Fruit fly (Drosophila melanogaster) whole organism, embryonic: ENCODE data around the gene Nct.

Experiments used
- BEAF-32 ChIP-seq: fragments of 200-800 bp; sonication (Bioruptor generic); optimal IDR thresholded peaks from 3 replicates; lab custom pipeline; 2017; ENCODE audit warnings: missing biosample characterization, missing genetic modification characterization, mild to moderate bottlenecking, moderate library complexity, missing genetic modification reagents
- CG12104 ChIP-seq: fragments of 200-800 bp; sonication (Bioruptor generic); optimal IDR thresholded peaks from 3 replicates; lab custom pipeline; 2016; ENCODE audit warnings: missing biosample characterization, missing genetic modification characterization
- CG13424 ChIP-seq: fragments of 200-800 bp; sonication (Bioruptor generic); optimal IDR thresholded peaks from 2 replicates; lab custom pipeline; 2019; ENCODE audit warnings: missing biosample characterization, mild to moderate bottlenecking, missing genetic modification characterization, moderate library complexity
- CG15696 ChIP-seq: fragments of 200-800 bp; sonication (Bioruptor generic); optimal IDR thresholded peaks from 2 replicates; lab custom pipeline; 2019; ENCODE audit warnings: missing biosample characterization, mild to moderate bottlenecking, missing genetic modification characterization, moderate library complexity
- CG17802 ChIP-seq: fragments of 200-800 bp; sonication (Bioruptor generic); optimal IDR thresholded peaks from 2 replicates; lab custom pipeline; 2018; ENCODE audit warnings: missing biosample characterization, mild to moderate bottlenecking, missing genetic modification characterization, moderate library complexity
- CG2116 ChIP-seq: fragments of 200-800 bp; sonication (Bioruptor generic); optimal IDR thresholded peaks from 3 replicates; lab custom pipeline; 2018; ENCODE audit warnings: missing biosample characterization, mild to moderate bottlenecking, missing genetic modification characterization
- CG30020 ChIP-seq: fragments of 200-800 bp; optimal IDR thresholded peaks from 2 replicates; lab custom pipeline; 2019; ENCODE audit warnings: missing biosample characterization, mild to moderate bottlenecking, missing genetic modification characterization, moderate library complexity
- CG31224 ChIP-seq: fragments of 200-800 bp; sonication (Bioruptor generic); IDR thresholded peaks from 2 replicates; pipeline ENCODE4 v1.3.6; 2022; ENCODE audit warnings: missing biosample characterization, missing genetic modification characterization
- CG31388 ChIP-seq: fragments of 200-800 bp; sonication (Bioruptor generic); optimal IDR thresholded peaks from 2 replicates; lab custom pipeline; 2016; ENCODE audit warnings: missing biosample characterization, missing genetic modification characterization
- CG4404 ChIP-seq: fragments of 200-800 bp; sonication (Bioruptor generic); IDR thresholded peaks from 2 replicates; pipeline ENCODE4 v1.3.6; 2022; ENCODE audit warnings: missing biosample characterization, missing genetic modification characterization
- CG5245 ChIP-seq: fragments of 200-800 bp; sonication (Bioruptor generic); optimal IDR thresholded peaks from 3 replicates; lab custom pipeline; 2016; ENCODE audit warnings: missing biosample characterization, missing genetic modification characterization
- CG8924 ChIP-seq: fragments of 200-800 bp; optimal IDR thresholded peaks from 3 replicates; lab custom pipeline; 2019; ENCODE audit warnings: missing biosample characterization, mild to moderate bottlenecking, missing genetic modification characterization, moderate library complexity
- CG9727 ChIP-seq: fragments of 200-800 bp; sonication (Bioruptor generic); optimal IDR thresholded peaks from 3 replicates; lab custom pipeline; 2017; ENCODE audit warnings: missing biosample characterization, mild to moderate bottlenecking, missing genetic modification characterization
- CG9932 ChIP-seq: fragments of 200-800 bp; sonication (Bioruptor generic); IDR thresholded peaks from 2 replicates; pipeline ENCODE4 v1.3.6; 2022; ENCODE audit warnings: missing biosample characterization, missing genetic modification characterization
- Dad ChIP-seq: fragments of 200-800 bp; sonication (Bioruptor generic); optimal IDR thresholded peaks from 3 replicates; lab custom pipeline; 2016; ENCODE audit warnings: missing biosample characterization, missing genetic modification characterization
- Dbx ChIP-seq: fragments of 200-800 bp; sonication (Bioruptor generic); IDR thresholded peaks from 3 replicates; pipeline ENCODE4 v1.3.6; 2022; ENCODE audit warnings: missing biosample characterization, missing genetic modification characterization
- Dip2 ChIP-seq: fragments of 200-800 bp; sonication (Bioruptor generic); IDR thresholded peaks from 2 replicates; pipeline ENCODE4 v1.3.6; 2022; ENCODE audit warnings: missing biosample characterization, missing genetic modification characterization
- Doc3 ChIP-seq: fragments of 200-800 bp; sonication (Bioruptor generic); IDR thresholded peaks from 3 replicates; pipeline ENCODE4 v1.3.6; 2022; ENCODE audit warnings: missing biosample characterization, missing genetic modification characterization; ENCODE audit not compliant: partially characterized antibody
- E2f1 ChIP-seq: fragments of 200-800 bp; sonication (Bioruptor generic); IDR thresholded peaks from 2 replicates; pipeline ENCODE4 v1.3.6; 2022; ENCODE audit warnings: missing biosample characterization, missing genetic modification characterization
- Ets65A ChIP-seq: fragments of 200-800 bp; sonication (Bioruptor generic); peaks from one replicate; lab custom pipeline; 2016; ENCODE audit warnings: missing biosample characterization, missing genetic modification characterization
- Ets97D ChIP-seq: fragments of 200-800 bp; sonication (Bioruptor generic); optimal IDR thresholded peaks from 3 replicates; lab custom pipeline; 2016; ENCODE audit warnings: missing biosample characterization, missing genetic modification characterization
- HLH3B ChIP-seq: fragments of 200-800 bp; sonication (Bioruptor generic); IDR thresholded peaks from 2 replicates; pipeline ENCODE4 v1.3.6; 2022; ENCODE audit warnings: missing biosample characterization, missing genetic modification characterization
- MBD-R2 ChIP-seq: fragments of 200-800 bp; sonication (Bioruptor generic); IDR thresholded peaks from 2 replicates; pipeline ENCODE4 v1.3.6; 2022; ENCODE audit warnings: missing biosample characterization, missing genetic modification characterization
- MESR4 ChIP-seq: fragments of 200-800 bp; sonication (Bioruptor generic); optimal IDR thresholded peaks from 2 replicates; lab custom pipeline; 2018; ENCODE audit warnings: missing biosample characterization, mild to moderate bottlenecking, missing genetic modification characterization, moderate library complexity
- Med ChIP-seq: fragments of 200-800 bp; sonication (Bioruptor generic); peaks from one replicate; lab custom pipeline; 2016; ENCODE audit warnings: missing biosample characterization, missing genetic modification characterization, mild to moderate bottlenecking, inconsistent platforms, moderate library complexity
- Spps ChIP-seq: fragments of 200-800 bp; sonication (Bioruptor generic); optimal IDR thresholded peaks from 2 replicates; lab custom pipeline; 2018; ENCODE audit warnings: missing biosample characterization, mild to moderate bottlenecking, missing genetic modification characterization
- Sry-δ ChIP-seq: fragments of 200-800 bp; sonication (Bioruptor generic); optimal IDR thresholded peaks from 2 replicates; lab custom pipeline; 2016; ENCODE audit warnings: missing biosample characterization, missing genetic modification characterization
- ato ChIP-seq: fragments of 200-800 bp; sonication (Bioruptor generic); IDR thresholded peaks from 2 replicates; pipeline ENCODE4 v1.3.6; 2022; ENCODE audit warnings: missing biosample characterization, missing genetic modification characterization; ENCODE audit not compliant: partially characterized antibody
- bbx ChIP-seq: fragments of 200-800 bp; sonication (Bioruptor generic); IDR thresholded peaks from 2 replicates; pipeline ENCODE4 v1.3.6; 2022; ENCODE audit warnings: missing biosample characterization, missing genetic modification characterization; ENCODE audit not compliant: partially characterized antibody
- crp ChIP-seq, 2 experiments: fragments of 200-800 bp; sonication (Bioruptor generic); optimal IDR thresholded peaks; 2 replicates in 1 of 2; 3 replicates in 1 of 2; lab custom pipeline; 2017; ENCODE audit warnings: missing biosample characterization in 2 of 2, missing genetic modification characterization in 2 of 2, mild to moderate bottlenecking in 1 of 2, moderate library complexity in 1 of 2
- kay ChIP-seq: fragments of 200-800 bp; sonication (Bioruptor generic); optimal IDR thresholded peaks from 2 replicates; lab custom pipeline; 2016; ENCODE audit warnings: missing biosample characterization, missing genetic modification characterization
- knrl ChIP-seq: fragments of 200-800 bp; sonication (Bioruptor generic); IDR thresholded peaks from 3 replicates; pipeline ENCODE4 v1.3.6; 2022; ENCODE audit warnings: missing biosample characterization, missing genetic modification characterization; ENCODE audit not compliant: partially characterized antibody
- phol ChIP-seq: fragments of 200-800 bp; sonication (Bioruptor generic); optimal IDR thresholded peaks from 3 replicates; lab custom pipeline; 2018; ENCODE audit warnings: missing biosample characterization, mild to moderate bottlenecking, missing genetic modification characterization, moderate library complexity
- slbo ChIP-seq: fragments of 200-800 bp; sonication (Bioruptor generic); IDR thresholded peaks from 2 replicates; pipeline ENCODE4 v1.3.6; 2022; ENCODE audit warnings: missing biosample characterization, missing genetic modification characterization
- sob ChIP-seq: fragments of 200-800 bp; sonication (Bioruptor generic); IDR thresholded peaks from 2 replicates; pipeline ENCODE4 v1.3.6; 2022; ENCODE audit warnings: missing biosample characterization, missing genetic modification characterization
- tin ChIP-seq: fragments of 200-800 bp; sonication (Bioruptor generic); optimal IDR thresholded peaks from 3 replicates; lab custom pipeline; 2016; ENCODE audit warnings: missing biosample characterization, missing genetic modification characterization
- vnd ChIP-seq: fragments of 200-800 bp; sonication (Bioruptor generic); IDR thresholded peaks from 3 replicates; pipeline ENCODE4 v1.3.6; 2022; ENCODE audit warnings: missing biosample characterization, missing genetic modification characterization; ENCODE audit not compliant: partially characterized antibody
- zen ChIP-seq: fragments of 200-800 bp; sonication (Bioruptor generic); optimal IDR thresholded peaks from 3 replicates; lab custom pipeline; 2018; ENCODE audit warnings: missing biosample characterization, mild to moderate bottlenecking, missing genetic modification characterization, moderate library complexity
- zen2 ChIP-seq: fragments of 200-800 bp; sonication (Bioruptor generic); IDR thresholded peaks from 3 replicates; pipeline ENCODE4 v1.3.6; 2022; ENCODE audit warnings: missing biosample characterization, missing genetic modification characterization; ENCODE audit not compliant: partially characterized antibody

The Nct gene

dm6 chr3R:24816993-24817854, 34.2 kb upstream of the Nct start, which contains the start of the genes CG5808 and Saf-B (continued):
- TF ChIP-seq Dip2 (GFP tag; lab: Robert Waterston, UW), result no peak
- peak; percentile 98 for TF ChIP-seq MESR4 (GFP tag; lab: Kevin White, UChicago)
- TF ChIP-seq Sry-δ (GFP tag; lab: Kevin White, UChicago), result peak; percentile 86
- TF ChIP-seq ato, result peak; percentile 52
- peak; percentile 31; the same call in 1 of the 2 replicates for TF ChIP-seq HLH3B (GFP tag; lab: Robert Waterston, UW)
- peak; percentile 60 for TF ChIP-seq slbo (GFP tag; lab: Robert Waterston, UW)
- TF ChIP-seq CG31224 (GFP tag; lab: Robert Waterston, UW), result peak; percentile 43; the same call in 1 of the 2 replicates
- TF ChIP-seq CG30020 (tag; lab: Kevin White, UChicago), result peak; percentile 56
- peak; percentile 57 for TF ChIP-seq CG5245 (GFP tag; lab: Kevin White, UChicago)
- TF ChIP-seq CG12104 (GFP tag; lab: Kevin White, UChicago), result peak; percentile 74
- TF ChIP-seq Spps, result peak; percentile 8
- peak; percentile 78 for TF ChIP-seq Med
- TF ChIP-seq tin, result peak; percentile 55
- peak; percentile 33; the same call in 1 of the 2 replicates for TF ChIP-seq sob (GFP tag; lab: Robert Waterston, UW)
- TF ChIP-seq MBD-R2 (GFP tag; lab: Robert Waterston, UW), result peak; percentile 8; the same call in 1 of the 2 replicates
- peak; percentile 94 for TF ChIP-seq phol (tag; lab: Kevin White, UChicago)
- peak; percentile 93 for TF ChIP-seq Ets65A
- no peak for TF ChIP-seq Dad (GFP tag; lab: Kevin White, UChicago)
- TF ChIP-seq vnd (GFP tag; lab: Robert Waterston, UW), result peak; percentile 88
- peak; percentile 70 for TF ChIP-seq CG8924
- TF ChIP-seq CG13424, result peak; percentile 30
- TF ChIP-seq Doc3 (GFP tag; lab: Robert Waterston, UW), result peak; percentile 79
- peak; percentile 2 for TF ChIP-seq CG17802 (tag; lab: Kevin White, UChicago)
- TF ChIP-seq kay (GFP tag; lab: Kevin White, UChicago), result peak; percentile 54
- TF ChIP-seq Ets97D (GFP tag; lab: Kevin White, UChicago), result peak; percentile 26
- peak; percentile 48; the same call in 1 of the 2 replicates for TF ChIP-seq CG4404 (GFP tag; lab: Robert Waterston, UW)
- TF ChIP-seq Dbx, result peak; percentile 44; the same call in 2 of the 3 replicates
- peak; percentile 59 for TF ChIP-seq E2f1 (GFP tag; lab: Robert Waterston, UW)
- TF ChIP-seq CG31388, result peak; percentile 29
- peak; percentile 69 for TF ChIP-seq zen2
- TF ChIP-seq knrl, result peak; percentile 83; the same call in 2 of the 3 replicates
- TF ChIP-seq CG9727 (GFP tag; lab: Kevin White, UChicago), result peak; percentile 76
- TF ChIP-seq bbx (GFP tag; lab: Robert Waterston, UW), result peak; percentile 77
- TF ChIP-seq CG2116 (GFP tag; lab: Kevin White, UChicago), result peak; percentile 79
- TF ChIP-seq CG9932, result peak; percentile 38; the same call in 1 of the 2 replicates
- peak; percentile 32 for TF ChIP-seq zen (tag; lab: Kevin White, UChicago)
- peak; percentile 87 for TF ChIP-seq BEAF-32 (GFP tag; lab: Kevin White, UChicago)
- TF ChIP-seq CG15696, result peak; percentile 43
- TF ChIP-seq crp (GFP tag; optimal IDR thresholded peaks at IDR 0.05; lab: Kevin White, UChicago), result peak in 1 of 2 experiments; percentile 37
- TF ChIP-seq, all 482 proteins: peak for 141
